Fruit fly (Drosophila melanogaster) whole organism, embryonic: ENCODE measurements around the gene Ir92a.

ENCODE experiments used
- Abd-B ChIP-seq: fragments of 200-800 bp; sonication (Bioruptor generic); optimal IDR thresholded peaks from 2 replicates; lab custom pipeline; 2018; ENCODE audit warnings: missing biosample characterization, mild to moderate bottlenecking, missing genetic modification characterization, moderate library complexity
- Antp ChIP-seq: fragments of 200-800 bp; sonication (Bioruptor generic); optimal IDR thresholded peaks from 3 replicates; lab custom pipeline; 2016; ENCODE audit warnings: missing biosample characterization, missing genetic modification characterization
- B-H1 ChIP-seq: fragments of 200-800 bp; sonication (Bioruptor generic); IDR thresholded peaks from 3 replicates; pipeline ENCODE4 v1.3.6; 2022; ENCODE audit warnings: missing biosample characterization, missing genetic modification characterization
- Blimp-1 ChIP-seq: fragments of 200-800 bp; sonication (Bioruptor generic); optimal IDR thresholded peaks from 3 replicates; lab custom pipeline; 2018; ENCODE audit warnings: missing biosample characterization, missing genetic modification characterization, mild to moderate bottlenecking, moderate library complexity, missing genetic modification reagents
- CG10366 ChIP-seq: fragments of 200-800 bp; sonication (Bioruptor generic); IDR thresholded peaks from 2 replicates; pipeline ENCODE4 v1.3.6; 2022; ENCODE audit warnings: missing biosample characterization, missing genetic modification characterization
- CG17612 ChIP-seq: fragments of 200-800 bp; sonication (Bioruptor generic); IDR thresholded peaks from 2 replicates; pipeline ENCODE4 v1.3.6; 2022; ENCODE audit warnings: missing biosample characterization, missing genetic modification characterization
- CG17829 ChIP-seq: fragments of 200-800 bp; optimal IDR thresholded peaks from 2 replicates; lab custom pipeline; 2019; ENCODE audit warnings: missing biosample characterization, mild to moderate bottlenecking, missing genetic modification characterization, moderate library complexity
- CG18011 ChIP-seq: fragments of 200-800 bp; sonication (Bioruptor generic); optimal IDR thresholded peaks from 2 replicates; lab custom pipeline; 2017; ENCODE audit warnings: missing biosample characterization, missing genetic modification characterization, mild to moderate bottlenecking, moderate library complexity, missing genotype
- CG2202 ChIP-seq: fragments of 200-800 bp; sonication (Bioruptor generic); optimal IDR thresholded peaks from 2 replicates; lab custom pipeline; 2018; ENCODE audit warnings: missing biosample characterization, mild to moderate bottlenecking, missing genetic modification characterization
- CG31388 ChIP-seq: fragments of 200-800 bp; sonication (Bioruptor generic); optimal IDR thresholded peaks from 2 replicates; lab custom pipeline; 2016; ENCODE audit warnings: missing biosample characterization, missing genetic modification characterization
- CG4282 ChIP-seq: fragments of 200-800 bp; sonication (Bioruptor generic); optimal IDR thresholded peaks from 2 replicates; lab custom pipeline; 2016; ENCODE audit warnings: missing biosample characterization, missing genetic modification characterization
- CG4820 ChIP-seq: fragments of 200-800 bp; sonication (Bioruptor generic); optimal IDR thresholded peaks from 3 replicates; lab custom pipeline; 2016; ENCODE audit warnings: missing biosample characterization, missing genetic modification characterization
- CG8281 ChIP-seq: fragments of 200-800 bp; sonication (Bioruptor generic); optimal IDR thresholded peaks from 2 replicates; lab custom pipeline; 2018; ENCODE audit warnings: missing biosample characterization, mild to moderate bottlenecking, missing genetic modification characterization, moderate library complexity
- CG9727 ChIP-seq: fragments of 200-800 bp; sonication (Bioruptor generic); optimal IDR thresholded peaks from 3 replicates; lab custom pipeline; 2017; ENCODE audit warnings: missing biosample characterization, mild to moderate bottlenecking, missing genetic modification characterization
- Dip2 ChIP-seq: fragments of 200-800 bp; sonication (Bioruptor generic); IDR thresholded peaks from 2 replicates; pipeline ENCODE4 v1.3.6; 2022; ENCODE audit warnings: missing biosample characterization, missing genetic modification characterization
- E2f2 ChIP-seq: fragments of 200-800 bp; sonication (Bioruptor generic); IDR thresholded peaks from 2 replicates; pipeline ENCODE4 v1.3.6; 2022; ENCODE audit warnings: missing biosample characterization, missing genetic modification characterization
- ERR ChIP-seq: fragments of 200-800 bp; sonication (Bioruptor generic); optimal IDR thresholded peaks from 2 replicates; lab custom pipeline; 2016; ENCODE audit warnings: missing biosample characterization, missing genetic modification characterization
- Fer1 ChIP-seq: fragments of 200-800 bp; sonication (Bioruptor generic); optimal IDR thresholded peaks from 2 replicates; lab custom pipeline; 2017; ENCODE audit warnings: missing biosample characterization, mild to moderate bottlenecking, missing genetic modification characterization
- HmgZ ChIP-seq: fragments of 200-800 bp; sonication (Bioruptor generic); optimal IDR thresholded peaks from 2 replicates; lab custom pipeline; 2018; ENCODE audit warnings: missing biosample characterization, mild to moderate bottlenecking, missing genetic modification characterization
- Neu2 ChIP-seq: fragments of 200-800 bp; sonication (Bioruptor generic); optimal IDR thresholded peaks from 3 replicates; lab custom pipeline; 2016; ENCODE audit warnings: missing biosample characterization, missing genetic modification characterization, borderline replicate concordance
- Optix ChIP-seq: fragments of 200-800 bp; sonication (Bioruptor generic); IDR thresholded peaks from 3 replicates; pipeline ENCODE4 v1.3.6; 2022; ENCODE audit warnings: missing biosample characterization, missing genetic modification characterization
- Pdp1 ChIP-seq, 2 experiments: fragments of 200-800 bp; sonication (Bioruptor generic); optimal IDR thresholded peaks; 3 replicates each; lab custom pipeline; 2016; ENCODE audit warnings: missing biosample characterization in 2 of 2, missing genetic modification characterization in 2 of 2, mild to moderate bottlenecking in 1 of 2, moderate library complexity in 1 of 2
- Spps ChIP-seq: fragments of 200-800 bp; sonication (Bioruptor generic); optimal IDR thresholded peaks from 2 replicates; lab custom pipeline; 2018; ENCODE audit warnings: missing biosample characterization, mild to moderate bottlenecking, missing genetic modification characterization
- Sry-β ChIP-seq: fragments of 200-800 bp; sonication (Bioruptor generic); optimal IDR thresholded peaks from 2 replicates; lab custom pipeline; 2018; ENCODE audit warnings: missing biosample characterization, mild to moderate bottlenecking, missing genetic modification characterization, moderate library complexity
- Sry-δ ChIP-seq: fragments of 200-800 bp; sonication (Bioruptor generic); optimal IDR thresholded peaks from 2 replicates; lab custom pipeline; 2016; ENCODE audit warnings: missing biosample characterization, missing genetic modification characterization
- Stat92E ChIP-seq, 3 experiments: fragments of >200 bp in 2 of 3; fragments of 200-800 bp in 1 of 3; sonication (Bioruptor generic) in 1 of 3; optimal IDR thresholded peaks; 2 replicates each; lab custom pipeline; 2017 to 2019; ENCODE audit warnings: missing biosample characterization in 3 of 3, missing genetic modification characterization in 3 of 3, mild to moderate bottlenecking in 1 of 3, moderate library complexity in 1 of 3
- TFAM ChIP-seq: fragments of 200-800 bp; sonication (Bioruptor generic); optimal IDR thresholded peaks from 2 replicates; lab custom pipeline; 2017; ENCODE audit warnings: missing biosample characterization, missing genetic modification characterization, inconsistent platforms
- disco-r ChIP-seq: fragments of 200-800 bp; sonication (Bioruptor generic); optimal IDR thresholded peaks from 2 replicates; lab custom pipeline; 2016; ENCODE audit warnings: missing biosample characterization, missing genetic modification characterization
- dmrt11E ChIP-seq: fragments of 200-800 bp; sonication (Bioruptor generic); optimal IDR thresholded peaks from 3 replicates; lab custom pipeline; 2018; ENCODE audit warnings: missing biosample characterization, mild to moderate bottlenecking, missing genetic modification characterization, moderate library complexity
- dysf ChIP-seq: fragments of 200-800 bp; sonication (Bioruptor generic); IDR thresholded peaks from 3 replicates; pipeline ENCODE4 v1.3.6; 2022; ENCODE audit warnings: missing biosample characterization, missing genetic modification characterization
- esg ChIP-seq: fragments of 200-800 bp; sonication (Bioruptor generic); conservative IDR thresholded peaks from 2 replicates; pipeline ENCODE4 v1.3.6; 2022; ENCODE audit warnings: missing biosample characterization, missing genetic modification characterization
- grau ChIP-seq: fragments of 200-800 bp; optimal IDR thresholded peaks from 3 replicates; lab custom pipeline; 2019; ENCODE audit warnings: missing biosample characterization, mild to moderate bottlenecking, missing genetic modification characterization, moderate library complexity
- hbn ChIP-seq: fragments of 200-800 bp; sonication (Bioruptor generic); IDR thresholded peaks from 2 replicates; pipeline ENCODE4 v1.3.6; 2022; ENCODE audit warnings: missing biosample characterization, missing genetic modification characterization; ENCODE audit not compliant: partially characterized antibody
- kni ChIP-seq: fragments of 200-800 bp; sonication (Bioruptor generic); optimal IDR thresholded peaks from 3 replicates; lab custom pipeline; 2017; ENCODE audit warnings: mild to moderate bottlenecking, missing biosample characterization, missing genetic modification reagents, missing genetic modification characterization
- lab ChIP-seq: fragments of 200-800 bp; sonication (Bioruptor generic); optimal IDR thresholded peaks from 3 replicates; lab custom pipeline; 2017; ENCODE audit warnings: missing biosample characterization, missing genetic modification characterization, mild to moderate bottlenecking, moderate library complexity, missing genetic modification reagents
- mam ChIP-seq: fragments of 200-800 bp; sonication (Bioruptor generic); optimal IDR thresholded peaks from 3 replicates; lab custom pipeline; 2016; ENCODE audit warnings: missing biosample characterization, missing genetic modification characterization
- phol ChIP-seq: fragments of 200-800 bp; sonication (Bioruptor generic); optimal IDR thresholded peaks from 3 replicates; lab custom pipeline; 2018; ENCODE audit warnings: missing biosample characterization, mild to moderate bottlenecking, missing genetic modification characterization, moderate library complexity
- pros ChIP-seq: fragments of 200-800 bp; sonication (Bioruptor generic); optimal IDR thresholded peaks from 3 replicates; lab custom pipeline; 2019; ENCODE audit warnings: missing biosample characterization, mild to moderate bottlenecking, missing genetic modification characterization, moderate library complexity
- sisA ChIP-seq: fragments of 200-800 bp; sonication (Bioruptor generic); IDR thresholded peaks from 2 replicates; pipeline ENCODE4 v1.3.6; 2022; ENCODE audit warnings: missing biosample characterization, missing genetic modification characterization
- so ChIP-seq: fragments of 200-800 bp; sonication (Bioruptor generic); IDR thresholded peaks from 3 replicates; pipeline ENCODE4 v1.3.6; 2022; ENCODE audit warnings: missing biosample characterization, missing genetic modification characterization
- sqz ChIP-seq: fragments of 200-800 bp; sonication (Bioruptor generic); optimal IDR thresholded peaks from 3 replicates; lab custom pipeline; 2018; ENCODE audit warnings: missing biosample characterization, mild to moderate bottlenecking, missing genetic modification characterization
- tll ChIP-seq, 2 experiments: fragments of 200-800 bp in 1 of 2; fragments of >200 bp in 1 of 2; sonication (Bioruptor generic) in 1 of 2; optimal IDR thresholded peaks; 2 replicates each; lab custom pipeline; 2017 to 2019; ENCODE audit warnings: missing biosample characterization in 2 of 2, missing genetic modification characterization in 2 of 2, mild to moderate bottlenecking in 1 of 2, moderate library complexity in 1 of 2
- trem ChIP-seq: fragments of 200-800 bp; optimal IDR thresholded peaks from 3 replicates; lab custom pipeline; 2019; ENCODE audit warnings: missing biosample characterization, mild to moderate bottlenecking, missing genetic modification characterization, moderate library complexity
- tup ChIP-seq: fragments of 200-800 bp; sonication (Bioruptor generic); optimal IDR thresholded peaks from 2 replicates; lab custom pipeline; 2016; ENCODE audit warnings: missing biosample characterization, mild to moderate bottlenecking, missing genetic modification characterization, moderate library complexity
- wdn ChIP-seq: fragments of 200-800 bp; sonication (Bioruptor generic); IDR thresholded peaks from 2 replicates; pipeline ENCODE4 v1.3.6; 2022; ENCODE audit warnings: missing biosample characterization, missing genetic modification characterization
- zen ChIP-seq: fragments of 200-800 bp; sonication (Bioruptor generic); optimal IDR thresholded peaks from 3 replicates; lab custom pipeline; 2018; ENCODE audit warnings: missing biosample characterization, mild to moderate bottlenecking, missing genetic modification characterization, moderate library complexity
- zf30C ChIP-seq: fragments of 200-800 bp; sonication (Bioruptor generic); optimal IDR thresholded peaks from 3 replicates; lab custom pipeline; 2018; ENCODE audit warnings: missing biosample characterization, mild to moderate bottlenecking, missing genetic modification characterization
- zfh2 ChIP-seq: fragments of 200-800 bp; sonication (Bioruptor generic); optimal IDR thresholded peaks from 2 replicates; lab custom pipeline; 2016; ENCODE audit warnings: missing biosample characterization, missing genetic modification characterization

Gene Ir92a

dm6 chr3R:20327572-20328483 is 10.9 kb upstream of the Ir92a start, which contains the start of the genes CG4360 and Sirt2 (continued):
- TF ChIP-seq pros: no peak
- no peak for TF ChIP-seq zen (tag; lab: Kevin White, UChicago)
- TF ChIP-seq tup (GFP tag; lab: Kevin White, UChicago): no peak
- peak; percentile 19 for TF ChIP-seq grau
- no peak for TF ChIP-seq CG4282 (GFP tag; lab: Kevin White, UChicago)
- no peak for TF ChIP-seq Neu2 (GFP tag; lab: Kevin White, UChicago)
- peak; percentile 12 for TF ChIP-seq CG4820 (GFP tag; lab: Kevin White, UChicago)
- TF ChIP-seq so (GFP tag; lab: Robert Waterston, UW): no peak
- TF ChIP-seq CG17829 (tag; lab: Kevin White, UChicago): peak; percentile 57
- no peak for TF ChIP-seq CG17612 (GFP tag; lab: Robert Waterston, UW)
- no peak for TF ChIP-seq TFAM (GFP tag; lab: Kevin White, UChicago)
- peak; percentile 45; the same call in 1 of the 3 replicates for TF ChIP-seq dysf (GFP tag; lab: Robert Waterston, UW)
- no peak for TF ChIP-seq Stat92E (GFP tag; optimal IDR thresholded peaks at IDR 0.05; lab: Kevin White, UChicago)
- no peak for TF ChIP-seq zf30C (GFP tag; lab: Kevin White, UChicago)
- peak; percentile 28 for TF ChIP-seq E2f2 (GFP tag; lab: Robert Waterston, UW)
- TF ChIP-seq Pdp1 (GFP tag; optimal IDR thresholded peaks at IDR 0.05; lab: Kevin White, UChicago): peak; percentile 27 to 53
- TF ChIP-seq Antp (GFP tag; lab: Kevin White, UChicago): peak; percentile 49
- TF ChIP-seq B-H1 (GFP tag; lab: Robert Waterston, UW): no peak
- no peak for TF ChIP-seq CG31388 (GFP tag; lab: Kevin White, UChicago)
- no peak for TF ChIP-seq Dip2
- peak; percentile 60 for TF ChIP-seq mam (GFP tag; lab: Kevin White, UChicago)
- 0 out of 3 replicates have a peak, but pooled peaks have one; percentile 39 for TF ChIP-seq Optix
- TF ChIP-seq disco-r (GFP tag; lab: Kevin White, UChicago): no peak
- peak; percentile 89 for TF ChIP-seq Sry-β
- peak; percentile 44 for TF ChIP-seq trem (tag; lab: Kevin White, UChicago)
- TF ChIP-seq hbn: peak; percentile 59
- TF ChIP-seq lab: no peak
- no peak for TF ChIP-seq CG8281 (tag; lab: Kevin White, UChicago)
- no peak for TF ChIP-seq Blimp-1
- no peak for TF ChIP-seq esg (GFP tag; lab: Robert Waterston, UW)
- peak; percentile 91 for TF ChIP-seq Sry-δ (GFP tag; lab: Kevin White, UChicago)
- TF ChIP-seq Fer1 (GFP tag; lab: Kevin White, UChicago): peak; percentile 54
- peak in 1 of 2 experiments; percentile 12 for TF ChIP-seq tll (GFP tag; optimal IDR thresholded peaks at IDR 0.05; lab: Kevin White, UChicago)
- TF ChIP-seq CG10366 (GFP tag; lab: Robert Waterston, UW): peak; percentile 33; the same call in 1 of the 2 replicates
- TF ChIP-seq CG9727 (GFP tag; lab: Kevin White, UChicago): peak; percentile 42
- no peak for TF ChIP-seq Spps (tag; lab: Kevin White, UChicago)
- TF ChIP-seq wdn: no peak
- no peak for TF ChIP-seq sqz (GFP tag; lab: Kevin White, UChicago)
- peak; percentile 62 for TF ChIP-seq HmgZ (tag; lab: Kevin White, UChicago)
- TF ChIP-seq phol (tag; lab: Kevin White, UChicago): peak; percentile 69
- peak; percentile 33; the same call in 1 of the 2 replicates for TF ChIP-seq sisA (GFP tag; lab: Robert Waterston, UW)
- no peak for TF ChIP-seq CG18011 (GFP tag; lab: Kevin White, UChicago)
- TF ChIP-seq dmrt11E (tag; lab: Kevin White, UChicago): no peak
- peak; percentile 47 for TF ChIP-seq ERR
- no peak for TF ChIP-seq kni (GFP tag; lab: Kevin White, UChicago)
- peak; percentile 65 for TF ChIP-seq zfh2 (GFP tag; lab: Kevin White, UChicago)
- TF ChIP-seq Abd-B (GFP tag; lab: Kevin White, UChicago): no peak
- no peak for TF ChIP-seq CG2202 (tag; lab: Kevin White, UChicago)
